Worm (Caenorhabditis elegans): ENCODE results near the gene vit-6.

vit-6 gene

DNA sequence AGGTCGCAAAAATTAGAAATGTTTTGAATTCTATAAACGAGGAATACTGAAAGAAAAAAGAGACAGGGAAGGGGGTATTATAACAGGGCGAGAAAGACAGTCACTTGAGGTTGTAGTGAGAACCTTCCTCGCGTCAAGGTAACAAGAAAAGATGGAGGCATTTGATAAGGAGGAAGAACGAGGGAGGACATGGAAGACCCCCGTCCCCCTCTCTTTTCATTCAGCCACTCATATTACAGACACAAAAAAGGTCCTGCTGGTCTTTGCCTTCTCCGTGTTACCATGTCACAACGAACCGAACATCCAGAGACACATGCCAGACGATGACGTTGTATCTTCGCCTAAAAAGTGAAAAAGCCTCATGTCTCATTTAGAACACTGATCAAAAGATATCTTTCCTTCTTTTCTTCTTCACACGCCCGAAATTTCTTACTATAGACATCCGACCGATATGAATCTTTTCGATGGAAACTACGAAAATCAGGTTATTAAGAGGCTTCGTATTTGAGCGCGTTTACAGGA lies 19.6 kb upstream of the vit-6 start:
- TF ChIP-seq him-1 (tag; optimal IDR thresholded peaks at IDR 0.05) (no peak), W03F9.2 (tag; optimal IDR thresholded peaks at IDR 0.05) (no peak), dao-5 (tag; optimal IDR thresholded peaks at IDR 0.05) (no peak)

DNA sequence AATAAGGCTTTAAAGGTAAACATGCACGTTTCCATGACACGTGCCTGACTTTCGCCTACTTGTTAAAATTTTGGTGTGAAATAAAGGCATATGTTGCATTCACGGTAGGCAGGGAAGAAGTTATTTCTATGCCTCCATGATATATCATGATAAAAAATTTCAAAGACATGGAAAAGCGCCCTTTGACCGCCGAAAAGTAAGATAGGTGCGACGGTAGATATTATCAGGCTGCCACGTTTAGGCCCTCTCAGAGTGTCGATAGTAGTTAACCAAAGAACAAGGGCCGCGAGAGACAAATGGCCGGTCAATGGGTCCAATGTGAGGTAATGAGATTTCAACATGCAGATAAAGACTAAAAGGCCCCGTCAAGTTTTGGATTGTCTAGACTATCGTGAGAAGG lies 17.8 kb upstream of the vit-6 start:
- TF ChIP-seq dao-5 (tag; optimal IDR thresholded peaks at IDR 0.05) (no peak), him-1 (tag; optimal IDR thresholded peaks at IDR 0.05) (no peak), W03F9.2 (tag; optimal IDR thresholded peaks at IDR 0.05) (no peak)

DNA sequence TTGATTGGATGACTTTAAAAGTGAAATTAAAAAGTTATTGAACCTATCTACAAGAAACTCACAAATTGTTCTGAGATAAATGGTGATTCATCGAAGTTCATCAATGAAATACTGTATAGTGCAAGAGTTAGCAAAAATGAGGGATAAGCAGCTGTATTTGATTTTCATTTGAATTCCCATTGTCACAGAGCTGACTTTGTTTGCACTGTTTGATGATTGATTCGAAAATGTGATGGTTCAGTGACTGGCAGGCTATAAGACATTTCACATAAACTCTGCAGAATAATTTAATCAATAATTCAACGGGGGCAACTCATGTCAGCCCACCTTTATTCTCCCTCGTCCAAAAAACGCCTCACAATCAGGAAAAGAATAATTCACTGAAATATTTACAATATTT lies 17.4 kb upstream of the vit-6 start, which contains the start of gene T09A12.8:
Gene T09A12.8, minus strand, starts transcription at position 101 of the 400 bp plus-strand sequence.
- TF ChIP-seq dao-5 (tag; optimal IDR thresholded peaks at IDR 0.05) (no peak), W03F9.2 (tag; optimal IDR thresholded peaks at IDR 0.05) (no peak), him-1 (tag; optimal IDR thresholded peaks at IDR 0.05) (no peak)

DNA sequence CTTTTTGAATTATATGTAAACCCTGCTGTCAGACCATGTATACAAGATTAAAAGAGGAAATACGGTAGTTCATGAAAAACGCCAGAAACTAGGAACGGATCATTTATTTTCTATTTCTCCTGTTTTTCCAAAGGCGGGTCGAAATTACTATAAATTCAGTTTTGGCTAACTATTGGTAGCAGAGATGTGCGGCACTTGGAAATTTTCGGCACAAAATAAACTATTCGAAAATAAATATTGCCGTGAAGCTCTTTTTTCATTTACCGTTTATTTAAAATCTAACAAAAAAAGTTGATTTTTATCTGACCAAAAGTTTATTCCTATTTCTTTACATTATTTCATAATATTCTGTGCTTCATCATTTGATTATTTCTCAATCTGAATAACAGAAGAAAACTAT lies 16.8 kb upstream of the vit-6 start, which contains the start of gene T09A12.1:
Gene T09A12.1, plus strand, starts transcription at position 301 of the 400 bp plus-strand sequence.
- TF ChIP-seq W03F9.2 (tag; optimal IDR thresholded peaks at IDR 0.05): no peak
- no peak for TF ChIP-seq dao-5 (tag; optimal IDR thresholded peaks at IDR 0.05)

DNA sequence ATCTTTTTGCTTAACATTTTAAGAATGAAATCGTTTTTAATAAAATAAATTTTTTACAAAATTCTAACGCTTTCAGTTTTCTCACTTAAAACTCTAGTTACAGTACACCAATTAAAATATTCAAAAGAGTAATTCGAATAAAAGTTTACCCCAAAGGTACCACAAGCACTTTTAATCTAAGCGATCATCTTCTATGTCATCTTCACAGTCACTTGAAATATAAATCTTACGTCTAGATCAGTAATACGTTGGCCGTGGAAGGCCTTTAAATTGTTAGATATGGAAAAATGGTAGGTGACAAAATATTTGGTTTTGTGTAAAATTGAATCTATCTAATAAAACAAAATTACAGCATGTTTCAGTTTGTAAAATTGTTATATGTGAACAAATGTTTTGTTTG lies 13.6 kb upstream of the vit-6 start:
- TF ChIP-seq dao-5 (tag; optimal IDR thresholded peaks at IDR 0.05) (no peak), him-1 (tag; optimal IDR thresholded peaks at IDR 0.05) (no peak), W03F9.2 (tag; optimal IDR thresholded peaks at IDR 0.05) (no peak)

DNA sequence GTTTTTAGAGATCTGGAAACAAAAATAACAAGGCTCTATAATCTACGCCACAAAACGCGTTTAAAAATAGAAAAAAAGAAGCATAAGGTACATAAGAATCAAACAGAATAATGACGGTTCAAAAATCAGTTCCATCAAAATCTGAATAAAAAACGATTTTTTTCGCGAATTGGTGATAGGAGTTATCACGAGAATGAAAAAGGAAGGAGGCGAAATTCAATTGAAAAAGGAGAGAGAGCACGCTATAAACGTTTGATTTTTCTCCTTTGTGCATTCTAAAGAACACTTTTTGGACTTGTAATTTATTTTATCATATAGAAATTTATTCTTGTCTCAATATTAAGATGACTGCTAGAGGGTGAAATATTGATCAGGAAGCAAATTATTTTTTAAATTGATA lies 9.6 kb upstream of the vit-6 start:
- TF ChIP-seq him-1 (tag; optimal IDR thresholded peaks at IDR 0.05): no peak
- no peak for TF ChIP-seq dao-5 (tag; optimal IDR thresholded peaks at IDR 0.05)
- no peak for TF ChIP-seq W03F9.2 (tag; optimal IDR thresholded peaks at IDR 0.05)

DNA sequence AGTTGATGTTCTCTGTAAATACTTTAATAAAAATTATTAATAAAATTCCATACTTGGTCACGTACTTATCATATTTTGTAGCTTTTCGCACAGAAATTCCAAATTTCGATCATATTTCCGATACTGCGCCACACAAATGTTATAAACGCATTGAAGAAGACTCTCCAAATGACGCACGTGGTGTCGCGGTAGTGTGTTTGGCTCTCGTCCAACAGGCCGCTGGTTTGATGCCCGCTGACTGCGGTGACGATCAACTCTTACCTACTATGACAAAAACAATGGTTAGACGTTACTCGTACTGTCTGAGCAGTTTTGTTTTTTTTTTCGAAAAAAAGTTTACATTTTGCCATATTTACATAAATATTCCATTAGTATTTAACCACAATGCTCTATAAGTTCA lies 8.1 kb upstream of the vit-6 start:
- TF ChIP-seq dao-5 (tag; optimal IDR thresholded peaks at IDR 0.05) (peak; percentile 91), W03F9.2 (tag; optimal IDR thresholded peaks at IDR 0.05) (peak; percentile 69), him-1 (tag; optimal IDR thresholded peaks at IDR 0.05) (peak; percentile 60)

DNA sequence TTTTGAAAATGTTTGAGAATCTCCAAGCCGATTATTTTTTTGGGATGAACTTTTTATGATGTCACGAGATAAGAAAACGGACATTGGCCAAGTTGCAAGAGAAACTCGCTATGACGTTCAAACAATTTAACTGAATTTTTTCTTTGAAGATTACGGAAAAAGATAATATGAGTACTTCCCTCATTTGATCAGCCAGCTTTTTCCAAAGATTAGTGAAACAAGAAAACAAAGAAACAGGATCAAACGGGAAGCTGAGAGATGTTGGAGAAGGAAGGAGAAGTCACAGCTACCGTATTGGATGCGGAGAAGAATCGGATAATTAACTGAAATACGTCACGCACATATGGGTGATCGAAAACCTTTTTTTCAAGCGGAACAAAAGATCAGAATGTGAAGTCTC lies 6.8 kb upstream of the vit-6 start:
- no peak for TF ChIP-seq W03F9.2 (tag; optimal IDR thresholded peaks at IDR 0.05)
- TF ChIP-seq him-1 (tag; optimal IDR thresholded peaks at IDR 0.05): no peak
- TF ChIP-seq dao-5 (tag; optimal IDR thresholded peaks at IDR 0.05): no peak

DNA sequence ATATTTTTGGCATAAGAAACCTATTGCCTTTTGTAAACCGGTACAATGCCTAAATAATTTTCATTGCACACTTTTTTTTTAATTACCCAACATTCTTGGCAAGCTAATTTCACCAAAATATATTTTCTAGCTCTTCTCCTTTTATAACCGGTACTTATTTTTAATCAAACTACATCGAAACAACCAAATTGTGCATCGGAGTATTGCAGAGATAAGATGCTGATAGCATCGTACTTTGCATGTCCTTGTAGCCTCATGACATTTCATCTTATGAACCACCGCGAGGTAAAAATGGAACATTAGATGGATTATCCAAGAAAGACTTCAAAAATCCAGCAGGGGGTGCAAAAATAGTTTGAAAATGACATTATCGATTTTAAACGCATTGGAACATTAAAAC lies 5.7 kb upstream of the vit-6 start:
- no peak for TF ChIP-seq dao-5 (tag; optimal IDR thresholded peaks at IDR 0.05)
- TF ChIP-seq W03F9.2 (tag; optimal IDR thresholded peaks at IDR 0.05): no peak
- TF ChIP-seq him-1 (tag; optimal IDR thresholded peaks at IDR 0.05): no peak

DNA sequence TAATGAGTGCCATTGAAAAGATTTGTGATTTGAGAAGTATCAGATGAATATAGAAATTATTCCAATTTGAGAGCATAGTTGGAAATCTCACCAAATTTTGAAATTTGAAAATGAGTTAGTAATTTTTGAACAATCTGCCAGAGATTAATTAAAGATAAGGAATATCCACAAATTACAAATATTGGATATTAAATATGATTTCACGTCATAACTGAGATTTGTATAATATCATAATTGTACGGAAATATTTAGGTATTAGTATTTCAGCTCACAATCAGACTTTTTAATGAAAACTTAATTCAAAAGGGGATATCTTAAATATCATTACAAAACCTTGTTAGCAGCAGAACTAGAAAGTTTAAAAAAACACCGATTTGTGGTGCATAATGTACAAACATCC lies 1.1 kb upstream of the vit-6 start, which contains the start of gene K07H8.7:
Gene K07H8.7, minus strand, starts transcription at position 101 of the 400 bp plus-strand sequence.
- no peak for TF ChIP-seq dao-5 (tag; optimal IDR thresholded peaks at IDR 0.05)
- TF ChIP-seq him-1 (tag; optimal IDR thresholded peaks at IDR 0.05): no peak
- no peak for TF ChIP-seq W03F9.2 (tag; optimal IDR thresholded peaks at IDR 0.05)

DNA sequence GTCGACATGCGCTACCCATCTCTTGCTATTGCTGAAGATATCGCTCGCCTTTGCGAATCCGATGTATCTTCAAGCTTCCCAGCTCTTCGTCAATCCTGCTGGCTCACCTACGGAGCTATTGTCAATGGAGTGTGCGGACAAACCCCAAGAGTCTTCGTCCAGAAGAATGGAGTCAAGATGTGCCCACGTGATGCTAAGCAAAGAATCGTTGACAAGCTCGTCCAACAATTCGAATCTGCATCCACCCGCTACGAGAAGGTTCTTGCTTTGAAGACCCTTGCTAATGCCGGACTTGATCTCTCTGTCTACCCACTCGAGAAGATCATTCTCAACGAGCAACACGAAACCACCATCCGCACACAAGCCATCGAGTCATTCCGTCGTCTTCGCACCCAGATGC lies 1.7 kb downstream of the vit-6 start:
- no peak for TF ChIP-seq dao-5 (tag; optimal IDR thresholded peaks at IDR 0.05)
- TF ChIP-seq him-1 (tag; optimal IDR thresholded peaks at IDR 0.05): no peak
- TF ChIP-seq W03F9.2 (tag; optimal IDR thresholded peaks at IDR 0.05): no peak

DNA sequence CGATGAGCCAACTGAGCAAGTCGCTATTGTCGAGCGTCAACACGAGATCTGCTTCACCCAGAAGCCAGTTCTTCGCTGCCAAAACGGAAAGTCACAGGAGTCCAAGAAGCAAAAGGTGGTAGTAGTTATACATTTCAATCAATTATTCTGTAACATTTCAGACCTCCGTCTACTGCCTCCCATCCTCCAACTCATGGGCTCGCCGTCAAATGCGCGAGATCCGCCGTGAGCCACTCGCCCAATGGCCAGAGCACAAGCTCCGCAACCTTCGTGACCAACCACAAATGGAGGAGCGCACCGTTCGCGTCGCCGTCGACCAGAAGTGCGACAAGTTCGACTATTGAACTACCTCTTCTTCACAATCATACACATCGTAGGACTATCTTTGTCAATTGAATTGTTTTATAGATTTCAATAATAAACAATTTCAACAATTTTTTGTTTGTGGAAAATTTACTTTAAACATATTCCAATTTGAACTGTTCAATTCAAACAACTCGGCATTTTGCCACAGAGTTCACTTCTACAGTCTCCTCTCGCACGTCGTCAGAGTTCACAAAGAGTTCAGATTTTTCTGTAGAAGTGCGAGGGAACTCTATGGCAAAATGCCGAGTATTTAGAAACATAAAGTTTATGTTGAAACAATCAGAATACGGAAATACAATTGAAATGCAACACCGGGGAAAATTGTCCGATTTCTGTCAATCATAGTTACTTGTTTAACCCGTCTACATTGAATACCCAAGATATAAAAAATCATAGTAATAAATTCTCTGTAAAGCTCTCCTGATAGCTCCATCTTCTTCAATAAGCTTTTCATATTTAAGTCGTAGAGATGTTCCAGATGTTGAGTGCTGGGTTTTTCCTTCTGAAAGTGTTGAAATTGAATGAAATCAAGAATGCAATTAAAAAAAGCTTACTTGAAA lies 5.3 kb downstream of the vit-6 start:
- TF ChIP-seq dao-5 (tag; optimal IDR thresholded peaks at IDR 0.05) (no peak), him-1 (tag; optimal IDR thresholded peaks at IDR 0.05) (no peak), W03F9.2 (tag; optimal IDR thresholded peaks at IDR 0.05) (no peak)

DNA sequence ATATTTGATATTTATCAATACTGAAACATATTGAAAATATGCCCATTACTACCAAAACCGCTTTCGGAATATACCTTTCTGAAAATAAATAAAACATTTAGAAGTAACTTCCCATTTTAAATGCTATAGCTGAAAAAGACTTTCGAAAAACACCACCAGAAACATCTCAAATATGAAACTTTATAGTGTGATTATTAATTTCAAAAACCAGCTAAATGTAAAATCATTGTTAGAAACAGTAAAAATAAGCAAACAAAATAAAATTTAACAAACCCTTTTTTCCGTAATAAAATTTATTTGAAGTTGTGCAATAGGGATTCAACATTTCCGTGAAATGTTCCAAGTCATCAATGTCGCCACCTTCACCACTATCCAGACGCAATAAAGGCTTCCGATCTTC lies 7.1 kb downstream of the vit-6 start, which contains the start of the genes K07H8.5 and K07H8.8:
Gene K07H8.5, plus strand, starts transcription at position 301 of the 400 bp plus-strand sequence.
Gene K07H8.8, minus strand, starts transcription at position 389 of the 400 bp plus-strand sequence.
- TF ChIP-seq W03F9.2 (tag; optimal IDR thresholded peaks at IDR 0.05): no peak
- no peak for TF ChIP-seq him-1 (tag; optimal IDR thresholded peaks at IDR 0.05)
- TF ChIP-seq dao-5 (tag; optimal IDR thresholded peaks at IDR 0.05): no peak

DNA sequence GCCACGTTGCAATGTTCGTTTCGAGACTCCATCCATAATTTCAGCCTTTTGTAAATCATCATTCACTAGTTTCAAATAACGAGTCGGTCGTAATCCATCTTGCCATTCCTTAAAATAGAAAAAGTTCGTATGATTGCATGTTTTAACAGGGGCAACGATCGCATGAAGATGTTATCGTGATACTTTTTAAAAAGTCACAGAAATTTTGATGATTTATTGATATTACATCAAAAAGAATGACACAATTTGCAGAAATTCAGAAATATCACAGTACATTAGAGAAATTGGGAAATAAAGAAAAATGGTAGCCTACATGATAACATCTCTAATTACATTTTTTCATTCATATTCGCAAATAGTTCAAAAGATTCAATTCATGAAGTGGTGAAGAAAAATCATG lies 12.4 kb downstream of the vit-6 start:
- no peak for TF ChIP-seq W03F9.2 (tag; optimal IDR thresholded peaks at IDR 0.05)
- TF ChIP-seq him-1 (tag; optimal IDR thresholded peaks at IDR 0.05): no peak
- TF ChIP-seq dao-5 (tag; optimal IDR thresholded peaks at IDR 0.05): no peak

All from whole organism, L4/young adult.